Worm (Caenorhabditis elegans): ENCODE results near the gene pcyt-2.2.

The pcyt-2.2 gene

ce11 chrX:7867307-7867706 is 16.8 kb upstream of the pcyt-2.2 start:
- TF ChIP-seq eyg-1 (tag; optimal IDR thresholded peaks at IDR 0.05) (no peak), hlh-30 (tag; optimal IDR thresholded peaks at IDR 0.05; ENCODE audit: insufficient read depth) (no peak), ceh-48 (tag; optimal IDR thresholded peaks at IDR 0.05) (no peak), ceh-34 (tag; optimal IDR thresholded peaks at IDR 0.05) (no peak), che-1 (tag; optimal IDR thresholded peaks at IDR 0.05) (no peak), rnt-1 (tag; optimal IDR thresholded peaks at IDR 0.05) (no peak), ceh-6 (GFP tag; optimal IDR thresholded peaks at IDR 0.05) (no peak), unc-42 (tag; optimal IDR thresholded peaks at IDR 0.05) (no peak), pat-9 (tag; optimal IDR thresholded peaks at IDR 0.05) (no peak), syd-9 (tag; optimal IDR thresholded peaks at IDR 0.05) (no peak), zip-5 (tag; optimal IDR thresholded peaks at IDR 0.05) (no peak), madf-2 (tag; optimal IDR thresholded peaks at IDR 0.05) (no peak), ets-4 (tag; optimal IDR thresholded peaks at IDR 0.05) (no peak), pax-1 (tag; optimal IDR thresholded peaks at IDR 0.05) (no peak), fkh-10 (GFP tag; optimal IDR thresholded peaks at IDR 0.05) (no peak), ceh-19 (GFP tag; optimal IDR thresholded peaks at IDR 0.05) (no peak), nfya-1 (tag; optimal IDR thresholded peaks at IDR 0.05) (no peak), gmeb-2 (tag; optimal IDR thresholded peaks at IDR 0.05) (no peak), dmd-4 (tag; optimal IDR thresholded peaks at IDR 0.05; ENCODE audit: borderline replicate concordance) (no peak)

ce11 chrX:7873350-7873749 is 10.7 kb upstream of the pcyt-2.2 start:
- no peak for TF ChIP-seq ztf-16 (tag; optimal IDR thresholded peaks at IDR 0.05)
- TF ChIP-seq unc-3 (GFP tag; conservative IDR thresholded peaks at IDR 0.05): no peak
- TF ChIP-seq unc-3 (tag; optimal IDR thresholded peaks at IDR 0.05): no peak
- TF ChIP-seq zip-5 (tag; optimal IDR thresholded peaks at IDR 0.05): no peak
- TF ChIP-seq dve-1 (tag; optimal IDR thresholded peaks at IDR 0.05): no peak
- TF ChIP-seq dmd-4 (tag; optimal IDR thresholded peaks at IDR 0.05; ENCODE audit: borderline replicate concordance): no peak
- no peak for TF ChIP-seq gmeb-2 (tag; optimal IDR thresholded peaks at IDR 0.05)
- no peak for TF ChIP-seq tbx-2 (tag; optimal IDR thresholded peaks at IDR 0.05)
- no peak for TF ChIP-seq ceh-2 (tag; optimal IDR thresholded peaks at IDR 0.05)
- TF ChIP-seq C08G9.2 (tag; optimal IDR thresholded peaks at IDR 0.05): no peak
- no peak for TF ChIP-seq pha-4 (tag; optimal IDR thresholded peaks at IDR 0.05)
- TF ChIP-seq ceh-48 (tag; optimal IDR thresholded peaks at IDR 0.05): no peak
- no peak for TF ChIP-seq eyg-1 (tag; optimal IDR thresholded peaks at IDR 0.05)
- no peak for TF ChIP-seq tbx-7 (tag; optimal IDR thresholded peaks at IDR 0.05)
- TF ChIP-seq fax-1 (tag; optimal IDR thresholded peaks at IDR 0.05): no peak
- no peak for TF ChIP-seq ceh-24 (tag; optimal IDR thresholded peaks at IDR 0.05)
- TF ChIP-seq unc-55 (GFP tag; optimal IDR thresholded peaks at IDR 0.05): no peak
- no peak for TF ChIP-seq sox-2 (GFP tag; IDR thresholded peaks at IDR 0.05)

- TF ChIP-seq gmeb-2 (tag; optimal IDR thresholded peaks at IDR 0.05) (no peak), K09A11.1 (tag; optimal IDR thresholded peaks at IDR 0.05; ENCODE audit: insufficient read depth) (no peak), pqm-1 (tag; optimal IDR thresholded peaks at IDR 0.05) (no peak), elt-4 (tag; optimal IDR thresholded peaks at IDR 0.05) (no peak), nfya-1 (tag; optimal IDR thresholded peaks at IDR 0.05) (no peak), C08G9.2 (tag; optimal IDR thresholded peaks at IDR 0.05) (no peak), sox-2 (GFP tag; IDR thresholded peaks at IDR 0.05) (no peak), fax-1 (tag; optimal IDR thresholded peaks at IDR 0.05) (no peak), fkh-6 (tag; optimal IDR thresholded peaks at IDR 0.05) (no peak), hlh-15 (tag; optimal IDR thresholded peaks at IDR 0.05) (no peak), odd-2 (tag; optimal IDR thresholded peaks at IDR 0.05) (no peak), ceh-45 (GFP tag; IDR thresholded peaks at IDR 0.05) (no peak), ceh-48 (tag; optimal IDR thresholded peaks at IDR 0.05) (no peak), ets-4 (tag; optimal IDR thresholded peaks at IDR 0.05) (no peak), ceh-18 (tag; optimal IDR thresholded peaks at IDR 0.05) (no peak), T23F11.4 (GFP tag; optimal IDR thresholded peaks at IDR 0.05) (no peak), ceh-24 (tag; optimal IDR thresholded peaks at IDR 0.05) (no peak), hlh-8 (tag; optimal IDR thresholded peaks at IDR 0.05) (no peak), ceh-19 (GFP tag; optimal IDR thresholded peaks at IDR 0.05) (no peak), unc-3 (GFP tag; conservative IDR thresholded peaks at IDR 0.05) (no peak), unc-3 (tag; optimal IDR thresholded peaks at IDR 0.05) (no peak)
Observed at ce11 chrX:7875854-7876253, 8.2 kb upstream of the pcyt-2.2 start, which contains the start of gene cca-1. Gene cca-1 (minus strand): TSS chrX:7875954.
